Worm (Caenorhabditis elegans): Measurements from ENCODE around the gene cit-1.2.

DNA sequence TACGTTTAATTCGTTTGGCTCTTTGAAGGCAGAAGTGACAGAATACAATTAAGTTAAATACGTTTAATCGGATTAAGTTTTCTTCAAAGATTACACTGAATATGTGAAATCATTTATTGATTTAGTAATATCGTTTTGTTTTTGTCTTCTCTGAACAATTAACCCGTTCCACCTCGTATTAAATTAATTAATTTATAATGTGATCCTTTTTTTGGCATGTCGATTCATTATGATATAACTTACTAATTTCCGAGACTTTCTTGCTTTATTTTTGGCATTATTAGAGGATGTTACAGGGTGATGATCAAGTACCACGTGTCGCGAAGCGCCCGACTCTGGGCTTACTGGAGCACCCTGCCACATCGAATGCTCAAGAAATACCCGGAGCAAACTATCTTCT is 33.6 kb downstream of the cit-1.2 start, which contains the start of gene K12H4.5:
- TF ChIP-seq ref-1 (GFP tag; conservative IDR thresholded peaks at IDR 0.05) (no peak), med-1 (GFP tag; optimal IDR thresholded peaks at IDR 0.05; ENCODE audit: insufficient read depth) (no peak), ztf-29 (GFP tag; IDR thresholded peaks at IDR 0.05) (no peak), flt-1 (GFP tag; IDR thresholded peaks at IDR 0.05) (no peak), T22C8.4 (GFP tag; IDR thresholded peaks at IDR 0.05) (no peak), ztf-23 (GFP tag; IDR thresholded peaks at IDR 0.05) (no peak), cog-1 (tag; optimal IDR thresholded peaks at IDR 0.05) (no peak)

Measured in whole organism, midembryonic.